Worm (Caenorhabditis elegans) whole organism, L3 larva: Measurements from ENCODE around the gene ZK1320.2.

Source experiments
- aly-2 ChIP-seq: fragments of 150-350 bp; optimal IDR thresholded peaks from 2 replicates; lab custom pipeline; 2014; ENCODE audit warnings: missing biosample characterization, missing genetic modification characterization
- ama-1 ChIP-seq: fragments of 150-350 bp; optimal IDR thresholded peaks from 2 replicates; lab custom pipeline; 2018
- ceh-16 ChIP-seq: sonication (generic microtip); optimal IDR thresholded peaks from 2 replicates; lab custom pipeline; 2017; ENCODE audit warnings: missing biosample characterization, missing genetic modification characterization
- ceh-82 ChIP-seq: fragments of 150-350 bp; optimal IDR thresholded peaks from 2 replicates; lab custom pipeline; 2014; ENCODE audit warnings: missing biosample characterization, missing genetic modification characterization
- nfya-1 ChIP-seq: sonication (generic microtip); optimal IDR thresholded peaks from 2 replicates; lab custom pipeline; 2017; ENCODE audit warnings: missing genetic modification characterization, mild to moderate bottlenecking, missing compliant biosample characterization, antibody characterized with exemption, moderate library complexity; ENCODE audit not compliant: insufficient read depth
- nhr-11 ChIP-seq: fragments of 150-350 bp; optimal IDR thresholded peaks from 2 replicates; lab custom pipeline; 2014; ENCODE audit warnings: missing biosample characterization, missing genetic modification characterization
- nhr-77 ChIP-seq: fragments of 150-350 bp; optimal IDR thresholded peaks from 2 replicates; lab custom pipeline; 2014; ENCODE audit warnings: missing biosample characterization, missing genetic modification characterization
- pha-4 ChIP-seq: fragments of 150-350 bp; optimal IDR thresholded peaks from 2 replicates; lab custom pipeline; 2014; ENCODE audit warnings: missing biosample characterization, missing genetic modification reagents, missing genetic modification characterization
- snpc-4 ChIP-seq: fragments of 150-350 bp; optimal IDR thresholded peaks from 2 replicates; lab custom pipeline; 2014; ENCODE audit warnings: missing biosample characterization, missing genetic modification characterization
- ztf-4 ChIP-seq: fragments of 150-350 bp; optimal IDR thresholded peaks from 2 replicates; lab custom pipeline; 2014; ENCODE audit warnings: missing biosample characterization, missing genetic modification characterization

- TF ChIP-seq ama-1 (no peak), ceh-16 (tag; lab: Kevin White, UChicago) (no peak), pha-4 (no peak), nhr-11 (no peak), ceh-82 (tag; lab: Kevin White, UChicago) (no peak), ztf-4 (tag; lab: Kevin White, UChicago) (no peak), nhr-77 (tag; lab: Kevin White, UChicago) (no peak), nfya-1 (tag; lab: Kevin White, UChicago) (no peak), snpc-4 (tag; lab: Kevin White, UChicago) (no peak), aly-2 (tag; lab: Kevin White, UChicago) (no peak)
These were observed 14.4 kb downstream of the ZK1320.2 start, which contains the start of gene fzr-1 for ce11 chrII:9644438-9644837.
